Worm (Caenorhabditis elegans): ENCODE measurements around the gene M70.1.

The M70.1 gene

ce11 chrIV:2220896-2221295, 24.8 kb upstream of the M70.1 start:
- TF ChIP-seq madf-3 (GFP tag; IDR thresholded peaks at IDR 0.05) (no peak), ztf-26 (tag; optimal IDR thresholded peaks at IDR 0.05) (no peak), ama-1 (optimal IDR thresholded peaks at IDR 0.05) (no peak), ama-1 (GFP tag; optimal IDR thresholded peaks at IDR 0.05) (no peak), bed-1 (GFP tag; IDR thresholded peaks at IDR 0.05) (no peak), aptf-3 (GFP tag; IDR thresholded peaks at IDR 0.05) (no peak), ceh-100 (GFP tag; IDR thresholded peaks at IDR 0.05) (no peak), tbx-9 (tag; optimal IDR thresholded peaks at IDR 0.05; ENCODE audit: borderline replicate concordance) (no peak), sea-2 (GFP tag; IDR thresholded peaks at IDR 0.05) (no peak), ztf-25 (GFP tag; IDR thresholded peaks at IDR 0.05) (no peak), mcd-1 (GFP tag; IDR thresholded peaks at IDR 0.05) (no peak), nhr-80 (tag; optimal IDR thresholded peaks at IDR 0.05) (no peak), ekl-4 (GFP tag; IDR thresholded peaks at IDR 0.05) (no peak), mes-4 (tag; optimal IDR thresholded peaks at IDR 0.05) (no peak), gei-17 (GFP tag; optimal IDR thresholded peaks at IDR 0.05) (no peak), madf-6 (GFP tag; IDR thresholded peaks at IDR 0.05) (no peak), F57C9.4 (tag; optimal IDR thresholded peaks at IDR 0.05) (no peak), hmg-20 (GFP tag; IDR thresholded peaks at IDR 0.05) (no peak), lag-1 (GFP tag; IDR thresholded peaks at IDR 0.05) (no peak), ccch-3 (GFP tag; optimal IDR thresholded peaks at IDR 0.05) (no peak)

ce11 chrIV:2221350-2221749, 24.3 kb upstream of the M70.1 start:
- TF ChIP-seq cebp-1 (GFP tag; IDR thresholded peaks at IDR 0.05) (0 out of 2 replicates have a peak, but pooled peaks have one; percentile 24), cebp-1 (tag; optimal IDR thresholded peaks at IDR 0.05) (no peak), nhr-27 (tag; optimal IDR thresholded peaks at IDR 0.05) (no peak)

- no peak for TF ChIP-seq atf-7 (tag; optimal IDR thresholded peaks at IDR 0.05)
- TF ChIP-seq F55B11.4 (tag; optimal IDR thresholded peaks at IDR 0.05; ENCODE audit: borderline replicate concordance, insufficient read depth), result no peak
- TF ChIP-seq cebp-1 (GFP tag; IDR thresholded peaks at IDR 0.05), result no peak
- no peak for TF ChIP-seq cebp-1 (tag; optimal IDR thresholded peaks at IDR 0.05)
- TF ChIP-seq nhr-90 (tag; optimal IDR thresholded peaks at IDR 0.05), result no peak
- TF ChIP-seq mcd-1 (GFP tag; IDR thresholded peaks at IDR 0.05), result no peak
- TF ChIP-seq snpc-3.4 (tag; optimal IDR thresholded peaks at IDR 0.05), result no peak
- TF ChIP-seq lin-40 (tag; optimal IDR thresholded peaks at IDR 0.05), result no peak
- no peak for TF ChIP-seq repo-1 (tag; optimal IDR thresholded peaks at IDR 0.05)
These were observed 23.1 kb upstream of the M70.1 start, which contains the start of gene fnip-2 for ce11 chrIV:2222528-2222927. Gene fnip-2, plus strand, starts transcription at chrIV:2222828.

DNA sequence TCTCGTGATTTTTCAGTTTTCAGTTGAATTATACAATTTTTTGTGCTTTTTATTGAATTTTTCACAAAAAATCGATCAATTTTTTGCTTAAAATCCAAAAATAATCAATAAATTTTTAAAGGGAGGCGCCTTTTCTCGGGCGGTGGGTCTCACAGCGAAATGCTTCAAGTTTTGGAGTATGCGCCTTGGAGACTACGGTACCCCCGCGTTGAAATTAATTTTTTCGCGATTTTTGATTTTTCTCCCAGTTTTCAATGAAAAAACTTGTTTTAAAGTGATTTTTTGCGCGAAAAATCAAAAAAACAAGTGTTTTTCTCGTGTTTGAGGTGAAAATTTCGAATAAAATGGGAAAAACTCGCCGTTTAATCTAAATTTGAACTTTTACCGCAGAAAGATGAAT, 22.5 kb upstream of the M70.1 start:
- TF ChIP-seq D2030.7 (GFP tag; IDR thresholded peaks at IDR 0.05) (peak; percentile 60; the same call in 1 of the 2 replicates), xnd-1 (tag; optimal IDR thresholded peaks at IDR 0.05) (peak; percentile 71), dpl-1 (GFP tag; optimal IDR thresholded peaks at IDR 0.05) (peak; percentile 26), madf-8 (GFP tag; conservative IDR thresholded peaks at IDR 0.05) (peak; percentile 65), efl-1 (GFP tag; optimal IDR thresholded peaks at IDR 0.05) (peak; percentile 61), dpff-1 (tag; optimal IDR thresholded peaks at IDR 0.05) (no peak), madf-6 (GFP tag; IDR thresholded peaks at IDR 0.05) (peak; percentile 84), Y53F4B.3 (GFP tag; IDR thresholded peaks at IDR 0.05) (no peak), pha-4 (tag; optimal IDR thresholded peaks at IDR 0.05) (no peak), hmg-1.2 (GFP tag; IDR thresholded peaks at IDR 0.05) (peak; percentile 5; the same call in 1 of the 2 replicates), F33H1.4 (GFP tag; IDR thresholded peaks at IDR 0.05) (peak; percentile 88), ceh-91 (GFP tag; IDR thresholded peaks at IDR 0.05) (peak; percentile 57), hsf-1 (GFP tag; IDR thresholded peaks at IDR 0.05) (no peak), lsl-1 (GFP tag; optimal IDR thresholded peaks at IDR 0.05) (peak; percentile 86), snpc-1.1 (tag; optimal IDR thresholded peaks at IDR 0.05; ENCODE audit: insufficient read depth) (no peak)

All from whole organism, young adult.